Fruit fly (Drosophila melanogaster) whole organism, prepupa: ENCODE data around the gene GC.
A peak's percentile ranks its signal among the peaks of the same experiment; 100 is the strongest.

Experiments used
- Blimp-1 ChIP-seq: fragments of 200-800 bp; sonication (Bioruptor generic); optimal IDR thresholded peaks from 3 replicates; lab custom pipeline; 2017; ENCODE audit warnings: missing biosample characterization, missing genetic modification characterization, mild to moderate bottlenecking, moderate library complexity, missing genetic modification reagents
- CG10631 ChIP-seq: fragments of 200-800 bp; sonication (Bioruptor generic); optimal IDR thresholded peaks from 2 replicates; lab custom pipeline; 2016; ENCODE audit warnings: missing biosample characterization, missing genetic modification characterization
- CG10669 ChIP-seq: fragments of 200-800 bp; sonication (Bioruptor generic); optimal IDR thresholded peaks from 3 replicates; lab custom pipeline; 2018; ENCODE audit warnings: missing biosample characterization, mild to moderate bottlenecking, missing genetic modification characterization, moderate library complexity
- CG11294 ChIP-seq: fragments of 200-800 bp; sonication (Bioruptor generic); IDR thresholded peaks from 2 replicates; pipeline ENCODE4 v1.3.6; 2022; ENCODE audit warnings: missing biosample characterization, missing genetic modification characterization
- CG11762 ChIP-seq: fragments of 200-800 bp; sonication (Bioruptor generic); optimal IDR thresholded peaks from 3 replicates; lab custom pipeline; 2016; ENCODE audit warnings: missing biosample characterization, missing genetic modification characterization; ENCODE audit not compliant: insufficient read depth
- CG11902 ChIP-seq: fragments of 200-800 bp; sonication (Bioruptor generic); optimal IDR thresholded peaks from 3 replicates; lab custom pipeline; 2016; ENCODE audit warnings: missing biosample characterization, missing genetic modification characterization
- CG15336 ChIP-seq: fragments of 200-800 bp; sonication (Bioruptor generic); IDR thresholded peaks from 2 replicates; pipeline ENCODE4 v1.3.6; 2022; ENCODE audit warnings: missing biosample characterization, missing genetic modification characterization
- CG1621 ChIP-seq: fragments of 200-800 bp; sonication (Bioruptor generic); optimal IDR thresholded peaks from 3 replicates; lab custom pipeline; 2018; ENCODE audit warnings: missing biosample characterization, mild to moderate bottlenecking, missing genetic modification characterization
- CG16779 ChIP-seq: fragments of 200-800 bp; sonication (Bioruptor generic); optimal IDR thresholded peaks from 3 replicates; lab custom pipeline; 2017; ENCODE audit warnings: missing biosample characterization, mild to moderate bottlenecking, missing genetic modification characterization
- CG3032 ChIP-seq: fragments of 200-800 bp; optimal IDR thresholded peaks from 2 replicates; lab custom pipeline; 2019; ENCODE audit warnings: missing biosample characterization, mild to moderate bottlenecking, missing genetic modification characterization, moderate library complexity
- CG31627 ChIP-seq: fragments of 200-800 bp; sonication (Bioruptor generic); optimal IDR thresholded peaks from 3 replicates; lab custom pipeline; 2016; ENCODE audit warnings: missing biosample characterization, missing genetic modification characterization
- CG34406 ChIP-seq: fragments of 200-800 bp; sonication (Bioruptor generic); optimal IDR thresholded peaks from 3 replicates; lab custom pipeline; 2016; ENCODE audit warnings: missing biosample characterization, missing genetic modification characterization
- CG3919 ChIP-seq: fragments of 200-800 bp; sonication (Bioruptor generic); optimal IDR thresholded peaks from 3 replicates; lab custom pipeline; 2016; ENCODE audit warnings: missing biosample characterization, missing genetic modification characterization
- CG4318 ChIP-seq: fragments of 200-800 bp; sonication (Bioruptor generic); optimal IDR thresholded peaks from 3 replicates; lab custom pipeline; 2017; ENCODE audit warnings: missing biosample characterization, mild to moderate bottlenecking, missing genetic modification characterization
- CG6792 ChIP-seq: fragments of 200-800 bp; sonication (Bioruptor generic); optimal IDR thresholded peaks from 3 replicates; lab custom pipeline; 2016; ENCODE audit warnings: missing biosample characterization, missing genetic modification characterization
- CG6808 ChIP-seq: fragments of 200-800 bp; sonication (Bioruptor generic); optimal IDR thresholded peaks from 3 replicates; lab custom pipeline; 2017; ENCODE audit warnings: missing biosample characterization, missing genetic modification characterization, mild to moderate bottlenecking, moderate library complexity, missing genetic modification reagents
- CG6854 ChIP-seq: fragments of 200-800 bp; sonication (Bioruptor generic); optimal IDR thresholded peaks from 2 replicates; lab custom pipeline; 2017; ENCODE audit warnings: missing biosample characterization, mild to moderate bottlenecking, missing genetic modification characterization
- CG8319 ChIP-seq: fragments of 200-800 bp; sonication (Bioruptor generic); optimal IDR thresholded peaks from 3 replicates; lab custom pipeline; 2016; ENCODE audit warnings: missing biosample characterization, missing genetic modification characterization
- CG8632 ChIP-seq: fragments of 200-800 bp; sonication (Bioruptor generic); optimal IDR thresholded peaks from 3 replicates; lab custom pipeline; 2016; ENCODE audit warnings: missing biosample characterization, missing genetic modification characterization
- CG9139 ChIP-seq: fragments of 200-800 bp; sonication (Bioruptor generic); optimal IDR thresholded peaks from 3 replicates; lab custom pipeline; 2017; ENCODE audit warnings: missing biosample characterization, mild to moderate bottlenecking, missing genetic modification characterization
- Eip78C ChIP-seq: fragments of 200-800 bp; sonication (Bioruptor generic); peaks from one replicate; lab custom pipeline; 2016; ENCODE audit warnings: missing biosample characterization, missing genetic modification characterization
- Eip93F ChIP-seq: fragments of 200-800 bp; sonication (Bioruptor generic); optimal IDR thresholded peaks from 2 replicates; lab custom pipeline; 2016; ENCODE audit warnings: missing biosample characterization, mild to moderate bottlenecking, missing genetic modification characterization
- Ets96B ChIP-seq: fragments of 200-800 bp; optimal IDR thresholded peaks from 2 replicates; lab custom pipeline; 2019; ENCODE audit warnings: missing biosample characterization, mild to moderate bottlenecking, missing genetic modification characterization, moderate library complexity
- Hr38 ChIP-seq: sonication (Bioruptor generic); optimal IDR thresholded peaks from 2 replicates; lab custom pipeline; 2016; ENCODE audit warnings: missing biosample characterization, missing genetic modification characterization
- Hr39 ChIP-seq: fragments of 200-800 bp; sonication (Bioruptor generic); optimal IDR thresholded peaks from 2 replicates; lab custom pipeline; 2016; ENCODE audit warnings: missing biosample characterization, missing genetic modification characterization
- Met ChIP-seq: fragments of 200-800 bp; sonication (Bioruptor generic); optimal IDR thresholded peaks from 3 replicates; lab custom pipeline; 2016; ENCODE audit warnings: missing biosample characterization, missing genetic modification characterization
- OdsH ChIP-seq: fragments of 200-800 bp; sonication (Bioruptor generic); optimal IDR thresholded peaks from 3 replicates; lab custom pipeline; 2016; ENCODE audit warnings: missing biosample characterization, missing genetic modification characterization
- Smox ChIP-seq: fragments of 200-800 bp; sonication (Bioruptor generic); optimal IDR thresholded peaks from 3 replicates; lab custom pipeline; 2016; ENCODE audit warnings: missing biosample characterization, missing genetic modification characterization
- Sox102F ChIP-seq: fragments of 200-800 bp; sonication (Bioruptor generic); optimal IDR thresholded peaks from 2 replicates; lab custom pipeline; 2016; ENCODE audit warnings: missing biosample characterization, mild to moderate bottlenecking, missing genetic modification characterization
- Sox14 ChIP-seq: fragments of 200-800 bp; sonication (Bioruptor generic); optimal IDR thresholded peaks from 3 replicates; lab custom pipeline; 2016; ENCODE audit warnings: missing biosample characterization, missing genetic modification characterization
- Sox15 ChIP-seq: fragments of 200-800 bp; sonication (Bioruptor generic); optimal IDR thresholded peaks from 3 replicates; lab custom pipeline; 2016; ENCODE audit warnings: missing biosample characterization, missing genetic modification characterization
- achi ChIP-seq: fragments of 200-800 bp; sonication (Bioruptor generic); optimal IDR thresholded peaks from 3 replicates; lab custom pipeline; 2016; ENCODE audit warnings: missing biosample characterization, missing genetic modification characterization
- cyc ChIP-seq: fragments of 200-800 bp; sonication (Bioruptor generic); optimal IDR thresholded peaks from 3 replicates; lab custom pipeline; 2016; ENCODE audit warnings: missing biosample characterization, missing genetic modification characterization
- dac ChIP-seq: fragments of 200-800 bp; sonication (Bioruptor generic); optimal IDR thresholded peaks from 2 replicates; lab custom pipeline; 2017; ENCODE audit warnings: missing biosample characterization, mild to moderate bottlenecking, missing genetic modification characterization
- eg ChIP-seq: fragments of 200-800 bp; sonication (Bioruptor generic); IDR thresholded peaks from 3 replicates; pipeline ENCODE4 v1.3.6; 2022; ENCODE audit warnings: missing biosample characterization, missing genetic modification characterization
- esn ChIP-seq: fragments of 200-800 bp; sonication (Bioruptor generic); optimal IDR thresholded peaks from 2 replicates; lab custom pipeline; 2016; ENCODE audit warnings: missing biosample characterization, mild to moderate bottlenecking, missing genetic modification characterization, moderate library complexity
- fd85E ChIP-seq: fragments of 200-800 bp; sonication (Bioruptor generic); optimal IDR thresholded peaks from 3 replicates; lab custom pipeline; 2016; ENCODE audit warnings: missing biosample characterization, missing genetic modification characterization
- lz ChIP-seq: fragments of 200-800 bp; sonication (Bioruptor generic); optimal IDR thresholded peaks from 3 replicates; lab custom pipeline; 2016; ENCODE audit warnings: missing biosample characterization, missing genetic modification characterization
- pdm3 ChIP-seq: fragments of 200-800 bp; sonication (Bioruptor generic); optimal IDR thresholded peaks from 3 replicates; lab custom pipeline; 2016; ENCODE audit warnings: missing biosample characterization, missing genetic modification characterization
- spab ChIP-seq: fragments of 200-800 bp; sonication (Bioruptor generic); optimal IDR thresholded peaks from 2 replicates; lab custom pipeline; 2017; ENCODE audit warnings: missing biosample characterization, mild to moderate bottlenecking, missing genetic modification characterization, missing genetic modification reagents
- svp ChIP-seq: fragments of 200-800 bp; sonication (Bioruptor generic); peaks from one replicate; lab custom pipeline; 2016; ENCODE audit warnings: missing biosample characterization, missing genetic modification characterization
- topi ChIP-seq: fragments of 200-800 bp; sonication (Bioruptor generic); optimal IDR thresholded peaks from 3 replicates; lab custom pipeline; 2016; ENCODE audit warnings: missing biosample characterization, missing genetic modification characterization
- vri ChIP-seq: fragments of 200-800 bp; sonication (Bioruptor generic); optimal IDR thresholded peaks from 3 replicates; lab custom pipeline; 2016; ENCODE audit warnings: missing biosample characterization, mild to moderate bottlenecking, missing genetic modification characterization

Gene GC

DNA sequence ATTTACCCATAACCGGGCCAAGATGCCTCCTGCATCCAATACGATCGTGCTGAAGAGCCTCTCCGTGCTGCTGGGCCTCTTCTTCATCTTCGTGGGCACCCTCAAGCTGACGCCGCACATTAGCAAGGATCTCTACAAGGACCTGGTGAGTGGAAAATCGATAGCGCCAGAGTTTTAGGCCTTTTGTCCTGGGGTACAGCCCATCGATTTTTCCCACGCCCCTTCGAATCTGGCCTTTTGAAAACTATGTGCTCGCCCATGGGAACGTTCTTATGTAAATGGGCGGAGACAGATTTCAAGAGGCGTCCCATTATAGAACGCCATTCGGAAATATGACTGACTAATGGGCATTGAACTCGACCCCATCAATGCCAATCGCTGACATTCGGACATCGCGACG lies 20.3 kb upstream of the GC start:
- no peak for TF ChIP-seq Sox15 (GFP tag; lab: Kevin White, UChicago)

DNA sequence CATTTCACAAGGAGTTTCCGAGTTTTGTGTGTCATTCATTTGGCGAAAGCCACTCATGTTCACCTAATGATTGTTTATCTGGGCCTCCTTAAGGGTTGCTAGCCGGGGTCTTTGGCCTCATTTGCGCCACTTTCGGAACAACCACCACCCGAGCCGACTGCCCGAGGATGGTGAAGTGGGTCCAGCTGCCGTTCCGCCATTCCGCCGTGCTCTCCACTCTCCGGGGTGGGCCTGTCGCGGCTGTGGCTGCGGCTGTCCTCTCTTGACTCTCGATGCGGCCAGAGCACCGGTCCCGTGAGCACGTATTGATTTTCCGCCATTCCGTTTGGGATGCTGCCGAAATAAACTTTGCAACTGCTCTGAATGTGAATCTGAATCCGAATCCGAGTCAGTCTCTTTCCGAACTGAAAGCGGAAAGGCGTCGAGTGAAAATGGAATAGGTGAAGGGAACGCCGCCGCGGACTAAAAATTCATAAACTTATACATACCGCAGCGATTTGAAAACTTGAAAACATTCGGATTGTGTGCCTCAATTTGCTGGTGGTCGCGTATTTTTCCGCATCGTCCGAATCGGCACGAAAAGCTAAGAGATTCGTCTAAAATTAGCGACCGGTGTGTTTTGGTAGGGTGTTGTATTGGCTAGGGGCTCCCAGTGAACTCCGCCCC lies 19.7 kb upstream of the GC start, which contains the start of gene CG13920:
TSS of gene CG13920 (plus strand) at position 255 of the 666 bp plus-strand sequence.
- no peak for TF ChIP-seq svp
- TF ChIP-seq Met (GFP tag; lab: Kevin White, UChicago) = no peak
- no peak for TF ChIP-seq Hr38 (GFP tag; lab: Kevin White, UChicago)
- TF ChIP-seq CG11294 (GFP tag; lab: Robert Waterston, UW) = no peak
- TF ChIP-seq CG6854 = no peak
- TF ChIP-seq dac (GFP tag; lab: Kevin White, UChicago) = no peak
- TF ChIP-seq fd85E (GFP tag; lab: Kevin White, UChicago) = no peak
- no peak for TF ChIP-seq CG9139 (GFP tag; lab: Kevin White, UChicago)
- TF ChIP-seq, all 60 proteins: peak for 0

DNA sequence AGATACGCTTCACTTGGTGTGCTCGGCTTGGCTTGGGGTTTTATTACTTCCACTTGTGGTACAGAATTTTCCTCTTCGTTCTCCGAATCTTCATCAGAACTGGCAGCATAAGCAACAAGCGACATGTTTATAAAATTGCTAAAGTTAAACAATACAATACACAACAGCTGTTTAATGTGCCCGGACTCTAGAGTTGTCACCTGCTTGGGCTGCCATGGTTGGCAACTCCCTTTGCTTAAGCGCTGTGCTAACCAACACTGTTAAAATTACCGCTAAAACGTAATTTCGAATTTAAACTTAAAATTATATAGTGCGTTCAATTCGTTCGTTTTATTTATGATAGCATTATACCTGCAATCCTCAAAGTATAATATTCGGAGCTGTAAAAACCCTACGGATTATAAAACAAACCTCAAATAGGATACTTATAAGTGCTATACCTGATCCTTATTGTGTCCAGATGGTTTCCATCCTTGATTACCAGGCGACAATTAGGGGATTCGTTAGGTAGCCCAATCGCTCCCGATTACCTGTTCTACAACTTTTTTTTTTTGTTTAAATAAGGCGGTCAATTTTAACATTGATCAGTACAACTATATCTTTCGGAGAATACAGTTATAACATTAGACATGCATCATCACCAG lies 18.3 kb upstream of the GC start, which contains the start of the genes CG17249 and Bro:
TSS of gene CG17249 (minus strand) at position 189 of the 644 bp plus-strand sequence.
TSS of gene Bro (plus strand) at position 594 of the 644 bp plus-strand sequence.
- peak; percentile 64 for TF ChIP-seq Sox14
- peak; percentile 34 for TF ChIP-seq Eip78C (GFP tag; lab: Kevin White, UChicago)
- TF ChIP-seq CG3032 = no peak
- no peak for TF ChIP-seq svp
- no peak for TF ChIP-seq Blimp-1 (GFP tag; lab: Kevin White, UChicago)
- peak; percentile 53 for TF ChIP-seq CG31627 (GFP tag; lab: Kevin White, UChicago)
- no peak for TF ChIP-seq CG8319 (GFP tag; lab: Kevin White, UChicago)
- TF ChIP-seq CG3919 = peak; percentile 13
- TF ChIP-seq esn (GFP tag; lab: Kevin White, UChicago) = peak; percentile 29
- TF ChIP-seq CG11762 (GFP tag; lab: Kevin White, UChicago) = no peak
- no peak for TF ChIP-seq CG6792
- peak; percentile 78 for TF ChIP-seq CG1621
- no peak for TF ChIP-seq Smox (GFP tag; lab: Kevin White, UChicago)
- no peak for TF ChIP-seq CG34406
- TF ChIP-seq CG6854 = no peak
- peak; percentile 27 for TF ChIP-seq lz
- no peak for TF ChIP-seq cyc (GFP tag; lab: Kevin White, UChicago)
- peak; percentile 11 for TF ChIP-seq topi (GFP tag; lab: Kevin White, UChicago)
- no peak for TF ChIP-seq vri
- TF ChIP-seq achi (GFP tag; lab: Kevin White, UChicago) = no peak
- TF ChIP-seq Hr38 (GFP tag; lab: Kevin White, UChicago) = no peak
- no peak for TF ChIP-seq Sox102F (GFP tag; lab: Kevin White, UChicago)
- TF ChIP-seq Ets96B (tag; lab: Kevin White, UChicago) = no peak
- TF ChIP-seq CG10631 (GFP tag; lab: Kevin White, UChicago) = no peak

DNA sequence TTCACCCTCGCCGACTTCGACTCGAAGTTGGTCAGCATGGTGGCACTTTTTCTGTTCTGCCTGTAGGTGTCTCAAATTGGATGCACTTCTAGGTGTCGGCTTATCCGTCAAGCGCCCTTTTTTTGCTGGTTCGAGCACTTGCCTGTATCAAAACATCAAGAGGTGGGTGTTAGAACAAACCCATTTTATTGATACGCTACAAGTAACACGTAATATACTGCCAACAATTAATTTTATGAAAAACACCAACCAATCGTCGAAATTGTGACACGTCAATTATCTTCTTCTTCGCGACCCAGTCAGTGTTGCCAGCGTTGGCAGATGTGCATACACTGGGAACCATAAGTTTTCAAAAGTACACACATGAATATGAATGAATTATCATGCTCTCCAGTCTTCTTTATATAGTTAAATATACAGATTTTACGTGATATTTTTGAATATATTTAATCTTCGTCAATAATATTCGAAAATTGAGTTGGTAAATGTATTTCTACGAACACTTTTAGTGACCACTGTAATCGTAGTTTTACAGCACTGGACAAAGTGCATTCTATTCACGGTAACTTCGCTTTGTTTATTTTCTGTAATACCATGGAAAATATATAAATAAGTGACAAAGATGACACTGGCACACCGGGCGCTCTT lies 15.9 kb upstream of the GC start, which contains the start of the genes alphaCOP and CG13919:
TSS of gene alphaCOP (minus strand) at position 280 of the 648 bp plus-strand sequence.
TSS of gene CG13919 (plus strand) at position 548 of the 648 bp plus-strand sequence.
- TF ChIP-seq CG3919 (peak; percentile 96), Eip93F (GFP tag; lab: Kevin White, UChicago) (no peak), Blimp-1 (GFP tag; lab: Kevin White, UChicago) (peak; percentile 83), CG10669 (GFP tag; lab: Kevin White, UChicago) (peak; percentile 96), CG15336 (GFP tag; lab: Robert Waterston, UW) (peak; percentile 99), lz (peak; percentile 98), eg (GFP tag; lab: Robert Waterston, UW) (peak; percentile 98), CG3032 (peak; percentile 97), CG16779 (tag; lab: Kevin White, UChicago) (peak; percentile 91), CG4318 (no peak), OdsH (peak; percentile 99), svp (peak; percentile 99), Smox (GFP tag; lab: Kevin White, UChicago) (peak; percentile 97), CG11902 (GFP tag; lab: Kevin White, UChicago) (peak; percentile 91), CG6808 (GFP tag; lab: Kevin White, UChicago) (peak; percentile 91), Hr39 (GFP tag; lab: Kevin White, UChicago) (peak; percentile 97), spab (GFP tag; lab: Kevin White, UChicago) (peak; percentile 89), achi (GFP tag; lab: Kevin White, UChicago) (peak; percentile 97), Sox102F (GFP tag; lab: Kevin White, UChicago) (peak; percentile 97), CG10631 (GFP tag; lab: Kevin White, UChicago) (peak; percentile 98), pdm3 (GFP tag; lab: Kevin White, UChicago) (peak; percentile 98), CG8632 (GFP tag; lab: Kevin White, UChicago) (peak; percentile 98), Sox14 (peak; percentile 98)
